Worm (Caenorhabditis elegans) whole organism, L1 larva: Measurements from ENCODE around the gene Y75B12B.3.

ENCODE experiments used
- C04F5.9 ChIP-seq: sonication (generic microtip); optimal IDR thresholded peaks from 2 replicates; lab custom pipeline; 2016; ENCODE audit warnings: missing genetic modification characterization, missing compliant biosample characterization
- F16B12.6 ChIP-seq: fragments of 150-350 bp; optimal IDR thresholded peaks from 2 replicates; lab custom pipeline; 2014; ENCODE audit warnings: missing biosample characterization, missing genetic modification characterization
- Y116A8C.19 ChIP-seq: sonication (generic microtip); optimal IDR thresholded peaks from 2 replicates; lab custom pipeline; 2016; ENCODE audit warnings: missing compliant biosample characterization, missing genetic modification characterization, borderline replicate concordance
- aha-1 ChIP-seq: fragments of 150-350 bp; optimal IDR thresholded peaks from 2 replicates; lab custom pipeline; 2014; ENCODE audit warnings: missing biosample characterization, missing genetic modification characterization
- aly-2 ChIP-seq: fragments of 150-350 bp; optimal IDR thresholded peaks from 2 replicates; lab custom pipeline; 2014; ENCODE audit warnings: missing biosample characterization, missing genetic modification characterization
- blmp-1 ChIP-seq: fragments of 150-350 bp; optimal IDR thresholded peaks from 2 replicates; lab custom pipeline; 2014; ENCODE audit warnings: missing biosample characterization, missing genetic modification characterization
- ceh-63 ChIP-seq: fragments of 200-800 bp; sonication (Bioruptor generic); optimal IDR thresholded peaks from 2 replicates; lab custom pipeline; 2018; ENCODE audit warnings: mild to moderate bottlenecking, missing genetic modification characterization, missing compliant biosample characterization
- ceh-8 ChIP-seq: fragments of 200-800 bp; sonication (Bioruptor generic); optimal IDR thresholded peaks from 2 replicates; lab custom pipeline; 2018; ENCODE audit warnings: mild to moderate bottlenecking, missing genetic modification characterization, moderate library complexity, missing compliant biosample characterization
- ceh-82 ChIP-seq, 3 experiments: fragments of 150-350 bp in 1 of 3; sonication (generic microtip) in 2 of 3; optimal IDR thresholded peaks; 2 replicates each; lab custom pipeline; 2014 to 2017; ENCODE audit warnings: missing biosample characterization in 3 of 3, missing genetic modification characterization in 3 of 3
- ceh-88 ChIP-seq: fragments of 200-800 bp; sonication (Bioruptor generic); IDR thresholded peaks from 2 replicates; pipeline ENCODE4 v1.3.6; 2022; ENCODE audit warnings: missing genetic modification characterization, missing compliant biosample characterization
- dsc-1 ChIP-seq: sonication (generic microtip); optimal IDR thresholded peaks from 2 replicates; lab custom pipeline; 2016; ENCODE audit warnings: mild to moderate bottlenecking, missing genetic modification characterization, missing compliant biosample characterization
- efl-1 ChIP-seq, 4 experiments: fragments of 150-350 bp; optimal IDR thresholded peaks in 3 of 4; peaks in 1 of 4; 1 replicate in 1 of 4; 2 replicates in 3 of 4; lab custom pipeline; 2014; ENCODE audit warnings: missing biosample characterization in 2 of 4, missing genetic modification characterization in 2 of 4, missing genetic modification reagents in 2 of 4
- efl-3 ChIP-seq: fragments of 200-800 bp; sonication (Bioruptor generic); optimal IDR thresholded peaks from 2 replicates; lab custom pipeline; 2018; ENCODE audit warnings: mild to moderate bottlenecking, missing genetic modification characterization, missing compliant biosample characterization
- egl-27 ChIP-seq, 2 experiments: fragments of 150-350 bp in 1 of 2; sonication (generic microtip); optimal IDR thresholded peaks; 3 replicates each; lab custom pipeline; 2017 to 2018; ENCODE audit warnings: missing biosample characterization in 2 of 2, missing genetic modification characterization in 2 of 2, missing genetic modification reagents in 2 of 2
- elt-3 ChIP-seq, 6 experiments: fragments of 150-350 bp in 1 of 6; sonication (generic microtip); optimal IDR thresholded peaks; 2 replicates each; lab custom pipeline; 2017 to 2018; ENCODE audit warnings: missing biosample characterization in 6 of 6, missing genetic modification characterization in 6 of 6, inconsistent platforms in 1 of 6
- ets-5 ChIP-seq: fragments of 200-800 bp; sonication (Bioruptor generic); IDR thresholded peaks from 2 replicates; pipeline ENCODE4 v1.3.6; 2022; ENCODE audit warnings: missing genetic modification characterization, missing compliant biosample characterization
- fkh-4 ChIP-seq: sonication (generic microtip); optimal IDR thresholded peaks from 2 replicates; lab custom pipeline; 2016; ENCODE audit warnings: missing compliant biosample characterization, missing genetic modification characterization, borderline replicate concordance
- fkh-8 ChIP-seq: sonication (generic microtip); optimal IDR thresholded peaks from 2 replicates; lab custom pipeline; 2016; ENCODE audit warnings: mild to moderate bottlenecking, missing genetic modification characterization, missing compliant biosample characterization
- grh-1 ChIP-seq: fragments of 200-800 bp; sonication (Bioruptor generic); IDR thresholded peaks from 2 replicates; pipeline ENCODE4 v1.3.6; 2022; ENCODE audit warnings: missing genetic modification reagents, missing genetic modification characterization, missing compliant biosample characterization
- hlh-17 ChIP-seq: fragments of 200-800 bp; sonication (Bioruptor generic); optimal IDR thresholded peaks from 2 replicates; lab custom pipeline; 2018; ENCODE audit warnings: missing genetic modification characterization, mild to moderate bottlenecking, missing compliant biosample characterization, moderate library complexity, borderline replicate concordance
- hlh-4 ChIP-seq: sonication (generic microtip); optimal IDR thresholded peaks from 2 replicates; lab custom pipeline; 2016; ENCODE audit warnings: mild to moderate bottlenecking, missing genetic modification characterization, missing compliant biosample characterization
- isw-1 ChIP-seq: fragments of 200-800 bp; sonication (Bioruptor generic); IDR thresholded peaks from 2 replicates; pipeline ENCODE4 v1.3.6; 2022; ENCODE audit warnings: missing genetic modification characterization, missing compliant biosample characterization
- jun-1 ChIP-seq: fragments of 150-350 bp; optimal IDR thresholded peaks from 2 replicates; lab custom pipeline; 2014; ENCODE audit warnings: missing biosample characterization, missing genetic modification reagents, missing genetic modification characterization
- lin-13 ChIP-seq: fragments of 150-350 bp; optimal IDR thresholded peaks from 2 replicates; lab custom pipeline; 2014; ENCODE audit warnings: missing biosample characterization, missing genetic modification reagents, missing genetic modification characterization
- lin-35 ChIP-seq, 2 experiments: fragments of 150-350 bp; optimal IDR thresholded peaks; 2 replicates each; lab custom pipeline; 2014; ENCODE audit warnings: missing biosample characterization in 2 of 2, missing genetic modification characterization in 2 of 2, missing genetic modification reagents in 2 of 2
- lin-39 ChIP-seq: fragments of 150-350 bp; optimal IDR thresholded peaks from 2 replicates; lab custom pipeline; 2014; ENCODE audit warnings: missing biosample characterization, missing genetic modification reagents, missing genetic modification characterization
- lir-3 ChIP-seq: sonication (generic microtip); optimal IDR thresholded peaks from 2 replicates; lab custom pipeline; 2016; ENCODE audit warnings: mild to moderate bottlenecking, missing genetic modification characterization, moderate library complexity, missing compliant biosample characterization; ENCODE audit not compliant: poor library complexity
- mdl-1 ChIP-seq, 2 experiments: fragments of 150-350 bp; optimal IDR thresholded peaks; 2 replicates each; lab custom pipeline; 2014 to 2017; ENCODE audit warnings: missing biosample characterization in 2 of 2, missing genetic modification characterization in 2 of 2, inconsistent platforms in 1 of 2
- mef-2 ChIP-seq: fragments of 150-350 bp; optimal IDR thresholded peaks from 2 replicates; lab custom pipeline; 2014; ENCODE audit warnings: missing biosample characterization, missing genetic modification characterization
- mep-1 ChIP-seq: fragments of 150-350 bp; optimal IDR thresholded peaks from 2 replicates; lab custom pipeline; 2014; ENCODE audit warnings: missing biosample characterization, missing genetic modification characterization
- nhr-11 ChIP-seq: fragments of 150-350 bp; optimal IDR thresholded peaks from 2 replicates; lab custom pipeline; 2014; ENCODE audit warnings: missing biosample characterization, missing genetic modification characterization
- nhr-12 ChIP-seq: sonication (generic microtip); optimal IDR thresholded peaks from 2 replicates; lab custom pipeline; 2017; ENCODE audit warnings: missing biosample characterization, missing genetic modification characterization
- nhr-19 ChIP-seq: fragments of 200-800 bp; sonication (Bioruptor generic); conservative IDR thresholded peaks from 2 replicates; pipeline ENCODE4 v1.3.6; 2022; ENCODE audit warnings: missing genetic modification characterization, missing compliant biosample characterization
- nhr-237 ChIP-seq: fragments of 150-350 bp; optimal IDR thresholded peaks from 2 replicates; lab custom pipeline; 2014; ENCODE audit warnings: missing biosample characterization, missing genetic modification characterization
- nhr-28 ChIP-seq: fragments of 150-350 bp; optimal IDR thresholded peaks from 2 replicates; lab custom pipeline; 2014; ENCODE audit warnings: missing biosample characterization, missing genetic modification characterization
- nhr-47 ChIP-seq: sonication (generic microtip); optimal IDR thresholded peaks from 2 replicates; lab custom pipeline; 2016; ENCODE audit warnings: mild to moderate bottlenecking, missing genetic modification characterization, moderate library complexity, missing compliant biosample characterization
- nhr-71 ChIP-seq: sonication (generic microtip); optimal IDR thresholded peaks from 2 replicates; lab custom pipeline; 2016; ENCODE audit warnings: mild to moderate bottlenecking, missing genetic modification characterization, moderate library complexity, missing compliant biosample characterization
- nhr-76 ChIP-seq: sonication (generic microtip); optimal IDR thresholded peaks from 2 replicates; lab custom pipeline; 2017; ENCODE audit warnings: missing biosample characterization, missing genetic modification characterization
- nhr-77 ChIP-seq: fragments of 150-350 bp; optimal IDR thresholded peaks from 2 replicates; lab custom pipeline; 2014; ENCODE audit warnings: missing biosample characterization, missing genetic modification characterization
- nhr-84 ChIP-seq: sonication (generic microtip); optimal IDR thresholded peaks from 2 replicates; lab custom pipeline; 2017; ENCODE audit warnings: missing biosample characterization, missing genetic modification characterization
- nhr-85 ChIP-seq: sonication (generic microtip); peaks from one replicate; lab custom pipeline; 2016; ENCODE audit warnings: missing genetic modification characterization, inconsistent platforms, missing compliant biosample characterization
- nhr-90 ChIP-seq: sonication (generic microtip); optimal IDR thresholded peaks from 2 replicates; lab custom pipeline; 2016; ENCODE audit warnings: mild to moderate bottlenecking, missing genetic modification characterization, missing compliant biosample characterization; ENCODE audit not compliant: poor library complexity
- pax-3 ChIP-seq: fragments of 200-800 bp; sonication (Bioruptor generic); optimal IDR thresholded peaks from 2 replicates; lab custom pipeline; 2018; ENCODE audit warnings: mild to moderate bottlenecking, missing genetic modification characterization, moderate library complexity, missing compliant biosample characterization
- pqm-1 ChIP-seq: sonication (generic microtip); optimal IDR thresholded peaks from 3 replicates; lab custom pipeline; 2017; ENCODE audit warnings: missing biosample characterization, missing genetic modification characterization
- rnt-1 ChIP-seq: sonication (generic microtip); optimal IDR thresholded peaks from 2 replicates; lab custom pipeline; 2016; ENCODE audit warnings: mild to moderate bottlenecking, missing genetic modification characterization, moderate library complexity, missing compliant biosample characterization
- skn-1 ChIP-seq: fragments of 150-350 bp; optimal IDR thresholded peaks from 2 replicates; lab custom pipeline; 2014; ENCODE audit warnings: missing biosample characterization, missing genetic modification characterization
- snpc-4 ChIP-seq: fragments of 150-350 bp; optimal IDR thresholded peaks from 2 replicates; lab custom pipeline; 2014; ENCODE audit warnings: missing biosample characterization, missing genetic modification characterization
- snu-23 ChIP-seq: sonication (generic microtip); optimal IDR thresholded peaks from 2 replicates; lab custom pipeline; 2016; ENCODE audit warnings: missing genetic modification characterization, missing compliant biosample characterization
- tbx-2 ChIP-seq: sonication (generic microtip); optimal IDR thresholded peaks from 2 replicates; lab custom pipeline; 2016; ENCODE audit warnings: missing genetic modification characterization, missing compliant biosample characterization
- tlp-1 ChIP-seq: fragments of 150-350 bp; optimal IDR thresholded peaks from 2 replicates; lab custom pipeline; 2014; ENCODE audit warnings: missing biosample characterization, missing genetic modification characterization
- unc-30 ChIP-seq: sonication (generic microtip); optimal IDR thresholded peaks from 2 replicates; lab custom pipeline; 2017; ENCODE audit warnings: missing biosample characterization, missing genetic modification characterization
- unc-98 ChIP-seq: fragments of 200-800 bp; sonication (Bioruptor generic); IDR thresholded peaks from 2 replicates; pipeline ENCODE4 v1.3.6; 2022; ENCODE audit warnings: missing genetic modification characterization, missing compliant biosample characterization
- ztf-4 ChIP-seq: fragments of 150-350 bp; optimal IDR thresholded peaks from 2 replicates; lab custom pipeline; 2014; ENCODE audit warnings: missing biosample characterization, missing genetic modification characterization

Y75B12B.3 gene

ce11 chrV:15136772-15137171 lies 49.3 kb downstream of the Y75B12B.3 start, which contains the start of gene aipl-1 (continued):
- peak; percentile 83 for TF ChIP-seq lir-3 (tag; lab: Kevin White, UChicago)
- no peak for TF ChIP-seq ztf-4 (tag; lab: Kevin White, UChicago)
- peak; percentile 6 for TF ChIP-seq nhr-237
- TF ChIP-seq fkh-8 (tag; lab: Kevin White, UChicago), result peak; percentile 87
- no peak for TF ChIP-seq nhr-84
- TF ChIP-seq ceh-82 (tag; optimal IDR thresholded peaks at IDR 0.05; lab: Kevin White, UChicago), result peak; percentile 79 to 92 (median 87)
- peak; percentile 56 for TF ChIP-seq nhr-90 (tag; lab: Kevin White, UChicago)
- TF ChIP-seq elt-3 (tag; optimal IDR thresholded peaks at IDR 0.05; lab: Kevin White, UChicago), result peak in 2 of 6 experiments; percentile 9 to 83
- no peak for TF ChIP-seq unc-98 (GFP tag; lab: Robert Waterston, UW)
- TF ChIP-seq nhr-19, result peak; percentile 72; the same call in 1 of the 2 replicates
- TF ChIP-seq nhr-12, result no peak
- TF ChIP-seq mef-2, result peak; percentile 43
- TF ChIP-seq pax-3, result peak; percentile 89
- TF ChIP-seq rnt-1 (tag; lab: Kevin White, UChicago), result peak; percentile 93
- peak; percentile 47 for TF ChIP-seq nhr-85
- no peak for TF ChIP-seq efl-3 (GFP tag; lab: Kevin White, UChicago)
- TF ChIP-seq ceh-88 (GFP tag; lab: Robert Waterston, UW), result peak; percentile 14; the same call in 1 of the 2 replicates
- TF ChIP-seq lin-13 (GFP tag; lab: Kevin White, UChicago), result peak; percentile 81
- 0 out of 2 replicates have a peak, but pooled peaks have one; percentile 11 for TF ChIP-seq grh-1 (GFP tag; lab: Robert Waterston, UW)
- peak; percentile 36 for TF ChIP-seq dsc-1
- TF ChIP-seq nhr-76 (tag; lab: Kevin White, UChicago), result no peak
- TF ChIP-seq tbx-2 (tag; lab: Kevin White, UChicago), result peak; percentile 70
- no peak for TF ChIP-seq hlh-4 (tag; lab: Kevin White, UChicago)
- no peak for TF ChIP-seq C04F5.9 (tag; lab: Kevin White, UChicago)
- no peak for TF ChIP-seq Y116A8C.19 (tag; lab: Kevin White, UChicago)
- no peak for TF ChIP-seq aly-2 (tag; lab: Kevin White, UChicago)
- TF ChIP-seq ceh-8 (GFP tag; lab: Kevin White, UChicago), result no peak
- TF ChIP-seq mdl-1 (tag; optimal IDR thresholded peaks at IDR 0.05; lab: Kevin White, UChicago), result peak in 1 of 2 experiments; percentile 59
- no peak for TF ChIP-seq aha-1 (tag; lab: Kevin White, UChicago)
- TF ChIP-seq F16B12.6 (tag; lab: Kevin White, UChicago), result peak; percentile 61
- TF ChIP-seq tlp-1, result no peak
- peak; percentile 88 to 95 for TF ChIP-seq lin-35 (GFP tag; optimal IDR thresholded peaks at IDR 0.05; lab: Kevin White, UChicago)
- no peak for TF ChIP-seq fkh-4 (tag; lab: Kevin White, UChicago)
- TF ChIP-seq jun-1 (tag; lab: Kevin White, UChicago), result peak; percentile 41
- TF ChIP-seq nhr-71 (tag; lab: Kevin White, UChicago), result peak; percentile 87
- TF ChIP-seq blmp-1 (tag; lab: Kevin White, UChicago), result peak; percentile 95
- no peak for TF ChIP-seq hlh-17 (GFP tag; lab: Kevin White, UChicago)
- peak; percentile 76 for TF ChIP-seq nhr-77 (tag; lab: Kevin White, UChicago)
- peak; percentile 86 for TF ChIP-seq skn-1
- TF ChIP-seq unc-30 (tag; lab: Kevin White, UChicago), result no peak
- peak; percentile 84 for TF ChIP-seq mep-1 (tag; lab: Kevin White, UChicago)
- peak; percentile 79 for TF ChIP-seq nhr-47
- TF ChIP-seq egl-27 (tag; optimal IDR thresholded peaks at IDR 0.05; lab: Kevin White, UChicago), result no peak
- no peak for TF ChIP-seq lin-39 (tag; lab: Kevin White, UChicago)
- TF ChIP-seq snpc-4 (tag; lab: Kevin White, UChicago), result peak; percentile 68
- TF ChIP-seq ets-5 (GFP tag; lab: Robert Waterston, UW), result no peak
- peak; percentile 24 for TF ChIP-seq nhr-11 (tag; lab: Kevin White, UChicago)
- TF ChIP-seq nhr-28 (tag; lab: Kevin White, UChicago), result no peak
- no peak for TF ChIP-seq ceh-63 (GFP tag; lab: Kevin White, UChicago)
- no peak for TF ChIP-seq pqm-1 (tag; lab: Kevin White, UChicago)
- peak; percentile 66 for TF ChIP-seq isw-1
- peak; percentile 90 to 92 for TF ChIP-seq efl-1 (optimal IDR thresholded peaks at IDR 0.05; lab: Kevin White, UChicago)
- peak; percentile 88 to 99 for TF ChIP-seq efl-1 (GFP tag; optimal IDR thresholded peaks at IDR 0.05 in 1 of 2; lab: Kevin White, UChicago)
- TF ChIP-seq snu-23 (GFP tag; lab: Kevin White, UChicago), result peak; percentile 86
